Worm (Caenorhabditis elegans): ENCODE results near the gene col-19.

The col-19 gene

DNA sequence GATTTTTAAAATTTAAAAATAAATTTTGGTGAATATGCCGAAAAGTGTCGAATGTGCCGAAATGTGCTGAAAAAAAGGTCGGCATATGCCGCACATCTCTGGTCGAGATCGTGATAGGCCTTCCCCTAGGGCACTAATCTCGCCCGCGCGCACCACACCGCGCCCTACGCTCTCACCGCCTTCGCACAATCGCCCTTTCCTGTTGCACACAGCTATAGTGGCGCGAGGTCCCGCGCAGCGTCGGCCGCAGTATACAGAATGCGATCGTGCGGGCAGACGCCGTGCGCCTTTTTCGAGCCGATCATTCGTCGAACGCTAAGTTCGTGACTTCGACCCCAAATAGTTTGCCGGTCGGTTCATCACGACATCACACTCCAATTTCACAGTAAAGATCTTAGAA, 22.0 kb upstream of the col-19 start:
- no peak for TF ChIP-seq ztf-29 (GFP tag; IDR thresholded peaks at IDR 0.05)

DNA sequence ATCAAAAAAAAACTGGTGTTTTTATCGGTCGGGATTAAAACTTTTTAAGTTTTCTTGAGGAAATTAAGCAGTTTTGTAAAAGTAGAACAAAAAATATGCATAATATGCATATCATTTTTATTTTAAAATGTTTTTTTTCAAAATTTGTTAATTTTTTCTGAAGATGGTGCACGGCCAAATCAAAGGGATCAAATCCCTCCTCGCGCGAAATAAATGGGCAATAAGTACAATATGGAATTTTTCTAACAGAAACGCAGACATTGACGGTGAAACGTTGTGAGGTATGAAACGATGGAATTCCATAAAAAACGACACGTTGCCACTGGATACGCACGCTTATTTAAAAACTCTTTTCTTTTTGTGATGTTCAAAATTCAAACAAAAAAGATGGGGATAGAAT, 18.6 kb upstream of the col-19 start:
- TF ChIP-seq klf-2 (GFP tag; conservative IDR thresholded peaks at IDR 0.05) (no peak), tab-1 (GFP tag; IDR thresholded peaks at IDR 0.05) (no peak), ztf-29 (GFP tag; IDR thresholded peaks at IDR 0.05) (no peak), med-1 (GFP tag; optimal IDR thresholded peaks at IDR 0.05; ENCODE audit: insufficient read depth) (no peak), flt-1 (GFP tag; IDR thresholded peaks at IDR 0.05) (no peak), ref-1 (GFP tag; conservative IDR thresholded peaks at IDR 0.05) (no peak), cog-1 (tag; optimal IDR thresholded peaks at IDR 0.05) (no peak), T22C8.4 (GFP tag; IDR thresholded peaks at IDR 0.05) (no peak), ztf-23 (GFP tag; IDR thresholded peaks at IDR 0.05) (no peak)

DNA sequence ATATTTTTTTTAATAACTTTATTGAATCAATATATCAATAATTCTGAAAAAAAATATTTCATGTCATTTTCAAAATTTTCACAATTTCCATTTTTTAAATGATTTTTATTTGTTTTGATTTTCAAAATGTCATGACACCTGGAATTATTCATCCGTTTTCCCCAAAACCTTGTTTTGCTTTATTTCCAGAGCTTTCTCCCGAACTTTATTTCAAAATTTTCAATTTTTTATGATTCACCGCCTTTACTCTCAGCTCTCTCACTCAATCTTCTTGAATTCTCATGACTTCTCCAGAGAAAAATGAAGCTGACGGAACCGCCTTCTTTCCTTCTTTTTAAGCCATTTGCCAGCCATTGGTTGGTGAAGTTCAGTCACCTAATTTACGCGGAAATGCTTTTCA, 16.9 kb upstream of the col-19 start, which contains the start of gene R04A9.1:
Gene R04A9.1, plus strand, starts transcription at position 301 of the 400 bp plus-strand sequence.
- TF ChIP-seq tab-1 (GFP tag; IDR thresholded peaks at IDR 0.05) = no peak
- no peak for TF ChIP-seq T22C8.4 (GFP tag; IDR thresholded peaks at IDR 0.05)
- TF ChIP-seq med-1 (GFP tag; optimal IDR thresholded peaks at IDR 0.05; ENCODE audit: insufficient read depth) = no peak
- TF ChIP-seq cog-1 (tag; optimal IDR thresholded peaks at IDR 0.05) = no peak
- TF ChIP-seq ztf-23 (GFP tag; IDR thresholded peaks at IDR 0.05) = no peak
- no peak for TF ChIP-seq klf-2 (GFP tag; conservative IDR thresholded peaks at IDR 0.05)
- TF ChIP-seq ref-1 (GFP tag; conservative IDR thresholded peaks at IDR 0.05) = no peak
- no peak for TF ChIP-seq ztf-29 (GFP tag; IDR thresholded peaks at IDR 0.05)
- no peak for TF ChIP-seq flt-1 (GFP tag; IDR thresholded peaks at IDR 0.05)

DNA sequence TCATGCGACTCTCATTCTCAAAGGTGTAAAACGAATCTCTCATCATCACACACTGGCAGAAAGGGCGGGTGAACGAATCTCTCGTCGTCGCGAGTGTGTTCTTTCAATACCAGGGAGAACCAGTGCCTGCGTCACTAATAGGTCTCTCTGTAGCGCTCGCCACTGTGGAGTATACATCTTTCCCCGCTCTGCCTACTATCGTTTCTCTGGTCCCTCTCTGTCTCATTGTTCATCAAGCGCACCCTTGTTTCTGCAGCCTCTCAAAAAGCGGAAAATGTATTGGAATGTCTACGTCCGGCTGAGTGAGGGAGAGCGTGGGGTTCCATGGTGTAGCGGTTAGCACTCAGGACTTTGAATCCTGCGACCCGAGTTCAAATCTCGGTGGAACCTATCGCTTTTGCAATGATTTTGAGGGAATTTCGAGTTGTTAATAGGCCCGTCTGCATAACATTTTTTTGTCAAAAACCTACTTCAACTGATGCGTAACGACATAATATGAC, 11.4 kb upstream of the col-19 start:
- peak; percentile 89 for TF ChIP-seq ztf-29 (GFP tag; IDR thresholded peaks at IDR 0.05)
- peak; percentile 80 for TF ChIP-seq med-1 (GFP tag; optimal IDR thresholded peaks at IDR 0.05; ENCODE audit: insufficient read depth)
- peak; percentile 95 for TF ChIP-seq ztf-23 (GFP tag; IDR thresholded peaks at IDR 0.05)
- peak; percentile 86 for TF ChIP-seq tab-1 (GFP tag; IDR thresholded peaks at IDR 0.05)
- peak; percentile 96 for TF ChIP-seq flt-1 (GFP tag; IDR thresholded peaks at IDR 0.05)
- peak; percentile 94 for TF ChIP-seq klf-2 (GFP tag; conservative IDR thresholded peaks at IDR 0.05)
- TF ChIP-seq cog-1 (tag; optimal IDR thresholded peaks at IDR 0.05) = peak; percentile 94
- TF ChIP-seq T22C8.4 (GFP tag; IDR thresholded peaks at IDR 0.05) = peak; percentile 82
- TF ChIP-seq ref-1 (GFP tag; conservative IDR thresholded peaks at IDR 0.05) = peak; percentile 86

DNA sequence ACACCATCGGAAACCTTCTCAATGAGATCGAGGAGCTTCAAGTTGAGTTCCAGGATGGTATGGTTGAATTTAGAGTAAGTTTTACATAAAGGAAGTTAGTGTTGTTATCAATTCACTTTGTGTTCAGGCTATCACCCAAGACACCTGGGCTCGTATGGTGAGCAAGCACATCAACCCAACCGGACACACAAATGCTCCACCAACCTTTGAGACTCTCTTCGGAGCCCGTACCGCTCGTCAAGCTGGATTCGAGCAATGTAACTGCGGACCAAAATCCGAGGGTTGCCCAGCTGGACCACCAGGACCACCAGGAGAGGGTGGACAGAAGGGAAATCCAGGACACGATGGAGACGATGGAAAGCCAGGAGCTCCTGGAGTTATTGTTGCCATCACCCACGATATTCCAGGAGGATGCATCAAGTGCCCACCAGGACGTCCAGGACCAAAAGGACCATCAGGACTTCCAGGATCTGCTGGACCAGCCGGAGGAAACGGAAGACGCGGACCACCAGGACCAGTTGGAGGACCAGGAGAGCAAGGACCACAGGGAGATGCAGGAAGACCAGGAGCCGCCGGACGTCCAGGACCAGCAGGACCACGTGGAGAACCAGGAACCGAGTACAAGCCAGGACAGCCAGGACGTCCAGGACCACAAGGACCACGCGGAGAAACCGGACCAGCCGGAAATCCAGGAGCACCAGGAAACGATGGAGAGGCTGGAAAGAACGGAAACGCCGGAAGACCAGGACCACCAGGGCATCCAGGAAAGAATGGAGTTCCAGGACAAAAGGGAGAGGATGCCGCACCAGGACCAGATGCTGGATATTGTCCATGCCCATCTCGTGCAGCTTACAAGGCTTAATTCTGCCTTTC, 514 bp downstream of the col-19 start:
- no peak for TF ChIP-seq flt-1 (GFP tag; IDR thresholded peaks at IDR 0.05)
- no peak for TF ChIP-seq T22C8.4 (GFP tag; IDR thresholded peaks at IDR 0.05)
- no peak for TF ChIP-seq med-1 (GFP tag; optimal IDR thresholded peaks at IDR 0.05; ENCODE audit: insufficient read depth)

DNA sequence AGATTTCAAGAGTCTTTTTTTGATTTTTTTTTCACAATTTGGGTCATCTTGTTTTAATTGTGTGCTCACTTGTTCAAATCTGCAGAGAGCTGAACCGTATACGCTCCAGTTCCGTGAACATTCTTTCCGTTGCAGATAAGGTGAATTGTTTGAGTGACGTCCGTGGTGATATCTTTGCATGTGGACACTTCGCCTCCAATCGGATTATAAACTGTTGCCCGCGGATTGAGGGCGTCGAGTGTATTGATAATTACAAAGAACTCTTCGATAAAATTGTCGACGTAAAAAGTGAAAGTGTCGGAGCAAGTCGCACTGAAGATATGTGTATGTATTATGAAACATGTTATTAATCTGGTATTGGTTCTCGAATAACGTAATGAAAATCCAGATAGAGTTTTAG, 2.2 kb downstream of the col-19 start:
- no peak for TF ChIP-seq T22C8.4 (GFP tag; IDR thresholded peaks at IDR 0.05)
- no peak for TF ChIP-seq ztf-29 (GFP tag; IDR thresholded peaks at IDR 0.05)
- TF ChIP-seq klf-2 (GFP tag; conservative IDR thresholded peaks at IDR 0.05) = no peak
- no peak for TF ChIP-seq flt-1 (GFP tag; IDR thresholded peaks at IDR 0.05)
- no peak for TF ChIP-seq ztf-23 (GFP tag; IDR thresholded peaks at IDR 0.05)
- no peak for TF ChIP-seq tab-1 (GFP tag; IDR thresholded peaks at IDR 0.05)
- no peak for TF ChIP-seq med-1 (GFP tag; optimal IDR thresholded peaks at IDR 0.05; ENCODE audit: insufficient read depth)
- TF ChIP-seq ref-1 (GFP tag; conservative IDR thresholded peaks at IDR 0.05) = no peak
- TF ChIP-seq cog-1 (tag; optimal IDR thresholded peaks at IDR 0.05) = no peak

DNA sequence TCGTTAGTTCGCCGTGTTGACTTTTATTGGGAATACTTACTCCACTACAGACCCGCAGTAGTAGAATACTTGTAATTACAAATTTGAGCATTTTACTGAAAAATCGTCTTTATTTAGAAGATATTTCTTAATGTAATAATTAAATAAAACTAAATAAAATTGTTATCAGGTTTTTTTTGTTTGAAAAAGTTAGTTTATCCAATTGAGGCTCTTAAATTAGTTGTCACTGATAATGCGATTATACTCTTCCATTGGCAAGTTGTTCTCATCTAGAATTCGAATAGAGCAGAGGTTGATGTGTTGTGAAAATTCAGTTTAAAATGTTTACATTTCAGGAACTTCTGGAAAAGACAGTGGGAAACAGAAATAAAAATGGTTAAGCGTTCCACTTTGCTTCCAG, 4.0 kb downstream of the col-19 start, which contains the start of gene ZK1193.2:
Gene ZK1193.2, minus strand, starts transcription at position 101 of the 400 bp plus-strand sequence.
- TF ChIP-seq ztf-23 (GFP tag; IDR thresholded peaks at IDR 0.05) = no peak
- TF ChIP-seq ztf-29 (GFP tag; IDR thresholded peaks at IDR 0.05) = no peak
- TF ChIP-seq flt-1 (GFP tag; IDR thresholded peaks at IDR 0.05) = no peak
- TF ChIP-seq med-1 (GFP tag; optimal IDR thresholded peaks at IDR 0.05; ENCODE audit: insufficient read depth) = no peak
- no peak for TF ChIP-seq tab-1 (GFP tag; IDR thresholded peaks at IDR 0.05)
- no peak for TF ChIP-seq ref-1 (GFP tag; conservative IDR thresholded peaks at IDR 0.05)
- no peak for TF ChIP-seq cog-1 (tag; optimal IDR thresholded peaks at IDR 0.05)
- no peak for TF ChIP-seq klf-2 (GFP tag; conservative IDR thresholded peaks at IDR 0.05)
- no peak for TF ChIP-seq T22C8.4 (GFP tag; IDR thresholded peaks at IDR 0.05)

DNA sequence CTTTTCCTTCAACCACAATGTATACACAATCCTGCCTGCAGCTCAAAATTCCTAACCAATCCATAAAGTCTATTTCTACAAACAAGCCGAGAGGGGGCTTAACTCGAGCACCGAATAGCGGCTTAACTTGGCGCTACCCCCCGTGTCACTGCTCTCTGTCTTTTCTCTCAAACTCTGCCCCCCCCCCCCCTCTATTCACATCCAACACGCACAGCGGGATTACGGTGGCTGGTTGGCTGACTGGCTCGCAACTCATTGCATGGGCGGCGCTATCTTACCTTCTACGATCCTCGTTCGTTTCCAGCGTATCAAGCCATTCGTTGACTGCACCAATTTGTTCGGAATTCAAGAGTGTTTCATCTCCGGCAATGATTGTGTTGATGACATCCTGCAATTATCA, 10.1 kb downstream of the col-19 start:
- TF ChIP-seq ztf-29 (GFP tag; IDR thresholded peaks at IDR 0.05) = 0 out of 2 replicates have a peak, but pooled peaks have one; percentile 22
- no peak for TF ChIP-seq med-1 (GFP tag; optimal IDR thresholded peaks at IDR 0.05; ENCODE audit: insufficient read depth)

DNA sequence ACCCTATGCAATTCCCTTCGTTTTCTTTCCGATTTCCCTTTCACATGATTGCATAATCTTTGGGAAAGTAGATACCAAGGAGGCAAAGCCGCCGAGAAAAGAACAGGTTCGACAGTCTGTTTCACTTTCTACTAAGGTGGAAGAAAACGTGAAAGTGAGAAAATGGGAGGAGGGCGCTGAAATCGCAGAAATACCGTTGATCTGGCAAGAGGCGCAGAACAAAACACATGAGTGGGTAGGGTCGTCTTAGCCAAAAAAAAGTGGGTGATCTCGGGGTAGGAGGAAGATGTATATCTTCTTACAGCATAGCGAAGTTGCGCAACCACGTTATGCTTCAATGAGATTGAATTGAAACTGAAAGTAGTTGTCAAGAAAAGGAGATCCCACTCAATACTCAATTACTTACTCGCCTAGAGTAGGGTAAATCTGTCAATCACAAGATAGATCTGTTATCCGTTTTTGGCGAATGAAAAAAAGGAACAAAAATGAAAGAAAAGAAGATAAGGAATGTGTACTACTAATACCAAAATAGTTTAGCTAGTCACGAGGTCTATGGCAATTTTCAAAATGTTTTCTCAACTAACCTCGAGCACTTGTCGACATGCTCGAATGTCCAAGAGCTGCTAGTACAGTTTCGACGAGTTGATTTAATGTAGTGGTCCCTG, 11.7 kb downstream of the col-19 start:
- TF ChIP-seq med-1 (GFP tag; optimal IDR thresholded peaks at IDR 0.05; ENCODE audit: insufficient read depth) = no peak
- TF ChIP-seq T22C8.4 (GFP tag; IDR thresholded peaks at IDR 0.05) = no peak

DNA sequence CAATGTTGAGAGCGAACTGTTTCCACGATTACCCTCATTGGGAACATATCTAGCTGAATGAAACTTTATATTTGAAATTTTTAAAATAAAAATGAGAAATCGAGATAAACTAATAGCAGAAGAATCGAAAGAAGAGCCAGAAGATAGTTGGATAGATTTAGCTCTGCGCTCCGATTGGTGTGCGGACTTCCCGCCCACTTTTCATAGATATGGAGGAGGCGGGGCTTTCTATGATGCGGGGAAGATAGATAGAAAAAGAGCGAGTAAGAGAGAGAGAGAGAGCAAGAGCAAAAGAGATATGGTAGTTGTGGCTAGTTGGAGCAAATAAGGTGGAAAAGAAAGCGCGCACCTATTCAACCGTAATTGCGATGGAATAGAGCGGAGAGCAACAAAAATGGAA, 12.2 kb downstream of the col-19 start, which contains the start of gene dve-1:
Gene dve-1, minus strand, starts transcription at position 66 of the 400 bp plus-strand sequence.
- TF ChIP-seq cog-1 (tag; optimal IDR thresholded peaks at IDR 0.05) = no peak
- no peak for TF ChIP-seq ztf-29 (GFP tag; IDR thresholded peaks at IDR 0.05)
- no peak for TF ChIP-seq T22C8.4 (GFP tag; IDR thresholded peaks at IDR 0.05)
